Worm (Caenorhabditis elegans) whole organism, midembryonic: Measurements from ENCODE around the gene egl-23.

Experiments
- cog-1 ChIP-seq: sonication (generic microtip); optimal IDR thresholded peaks from 2 replicates; lab custom pipeline; 2016; ENCODE audit warnings: missing genetic modification characterization, missing compliant biosample characterization
- flt-1 ChIP-seq: fragments of 200-800 bp; sonication (Bioruptor generic); IDR thresholded peaks from 2 replicates; pipeline ENCODE4 v1.3.6; 2022; ENCODE audit warnings: missing genetic modification characterization, missing compliant biosample characterization
- klf-2 ChIP-seq: fragments of 200-800 bp; sonication (Bioruptor generic); conservative IDR thresholded peaks from 2 replicates; pipeline ENCODE4 v1.3.6; 2022; ENCODE audit warnings: missing genetic modification reagents, missing genetic modification characterization, missing compliant biosample characterization
- med-1 ChIP-seq: sonication (generic microtip); optimal IDR thresholded peaks from 2 replicates; lab custom pipeline; 2017; ENCODE audit warnings: missing genetic modification characterization, mild to moderate bottlenecking, missing compliant biosample characterization, antibody characterized with exemption, missing genetic modification reagents; ENCODE audit not compliant: insufficient read depth
- ref-1 ChIP-seq: fragments of 200-800 bp; sonication (Bioruptor generic); conservative IDR thresholded peaks from 2 replicates; pipeline ENCODE4 v1.3.6; 2022; ENCODE audit warnings: missing genetic modification reagents, missing genetic modification characterization, missing compliant biosample characterization
- tab-1 ChIP-seq: fragments of 200-800 bp; sonication (Bioruptor generic); IDR thresholded peaks from 2 replicates; pipeline ENCODE4 v1.3.6; 2022; ENCODE audit warnings: missing genetic modification characterization, missing compliant biosample characterization
- ztf-23 ChIP-seq: fragments of 200-800 bp; sonication (Bioruptor generic); IDR thresholded peaks from 2 replicates; pipeline ENCODE4 v1.3.6; 2022; ENCODE audit warnings: missing genetic modification reagents, missing genetic modification characterization, missing compliant biosample characterization
- ztf-29 ChIP-seq: fragments of 200-800 bp; sonication (Bioruptor generic); IDR thresholded peaks from 2 replicates; pipeline ENCODE4 v1.3.6; 2022; ENCODE audit warnings: missing genetic modification reagents, missing genetic modification characterization, missing compliant biosample characterization

DNA sequence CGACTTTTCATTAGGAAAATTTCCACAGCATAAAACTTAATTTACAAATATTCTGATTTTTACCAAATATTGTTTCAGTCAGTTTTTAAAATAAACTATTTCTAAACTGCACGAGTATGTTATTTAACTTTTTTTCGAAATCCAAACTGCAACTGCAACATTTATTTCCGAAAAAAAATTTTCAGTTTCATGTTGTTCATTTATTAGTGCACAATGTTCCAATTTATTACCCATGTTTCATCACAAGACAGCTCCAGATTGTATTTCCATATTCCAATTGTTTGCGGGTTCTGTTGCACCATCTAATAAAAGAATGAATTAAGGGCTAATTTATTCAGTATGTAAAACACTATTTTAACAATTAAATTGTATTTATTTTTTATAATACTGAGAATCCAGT, 47.2 kb upstream of the egl-23 start:
- TF ChIP-seq tab-1 (no peak), flt-1 (GFP tag; lab: Robert Waterston, UW) (no peak), med-1 (no peak), ref-1 (GFP tag; lab: Robert Waterston, UW) (no peak), ztf-29 (GFP tag; lab: Robert Waterston, UW) (no peak), klf-2 (no peak), ztf-23 (GFP tag; lab: Robert Waterston, UW) (no peak), cog-1 (tag; lab: Kevin White, UChicago) (no peak)
